Worm (Caenorhabditis elegans) whole organism, L2 larva: Measurements from ENCODE around the gene C27D6.1.
"Not testable (repeated sequence)": the region's sequence is repeated elsewhere in the genome, so short reads cannot be mapped to it uniquely, and the experiment has no call there.

Experiments
- F13H6.1 ChIP-seq: sonication (generic microtip); optimal IDR thresholded peaks from 2 replicates; lab custom pipeline; 2016; ENCODE audit warnings: missing genetic modification characterization, missing compliant biosample characterization
- R02D3.7 ChIP-seq: fragments of 150-350 bp; optimal IDR thresholded peaks from 2 replicates; lab custom pipeline; 2014; ENCODE audit warnings: missing biosample characterization, missing genetic modification characterization
- Y55F3AM.14 ChIP-seq: fragments of 200-800 bp; sonication (Bioruptor generic); optimal IDR thresholded peaks from 2 replicates; lab custom pipeline; 2018; ENCODE audit warnings: mild to moderate bottlenecking, missing genetic modification characterization, missing compliant biosample characterization
- ZK546.5 ChIP-seq: sonication (generic microtip); optimal IDR thresholded peaks from 2 replicates; lab custom pipeline; 2017; ENCODE audit warnings: missing biosample characterization, missing genetic modification characterization
- alr-1 ChIP-seq: fragments of 150-350 bp; optimal IDR thresholded peaks from 2 replicates; lab custom pipeline; 2014; ENCODE audit warnings: missing biosample characterization, missing genetic modification characterization
- aly-2 ChIP-seq: fragments of 150-350 bp; optimal IDR thresholded peaks from 2 replicates; lab custom pipeline; 2014; ENCODE audit warnings: missing biosample characterization, missing genetic modification characterization
- ama-1 ChIP-seq: fragments of 150-350 bp; optimal IDR thresholded peaks from 2 replicates; lab custom pipeline; 2018; ENCODE audit warnings: inconsistent platforms
- blmp-1 ChIP-seq: sonication (generic microtip); optimal IDR thresholded peaks from 2 replicates; lab custom pipeline; 2017; ENCODE audit warnings: missing genetic modification characterization, mild to moderate bottlenecking, missing compliant biosample characterization, antibody characterized with exemption, moderate library complexity; ENCODE audit not compliant: insufficient read depth
- ceh-16 ChIP-seq: fragments of 150-350 bp; optimal IDR thresholded peaks from 2 replicates; lab custom pipeline; 2014; ENCODE audit warnings: missing biosample characterization, missing genetic modification characterization
- ceh-82 ChIP-seq: fragments of 150-350 bp; optimal IDR thresholded peaks from 2 replicates; lab custom pipeline; 2014; ENCODE audit warnings: missing biosample characterization, missing genetic modification characterization
- crh-2 ChIP-seq: sonication (generic microtip); optimal IDR thresholded peaks from 2 replicates; lab custom pipeline; 2017; ENCODE audit warnings: missing biosample characterization, missing genetic modification characterization
- elt-1 ChIP-seq: fragments of 150-350 bp; optimal IDR thresholded peaks from 2 replicates; lab custom pipeline; 2014; ENCODE audit warnings: missing biosample characterization, missing genetic modification characterization
- fos-1 ChIP-seq: fragments of 150-350 bp; optimal IDR thresholded peaks from 2 replicates; lab custom pipeline; 2014; ENCODE audit warnings: missing biosample characterization, missing genetic modification characterization
- gmeb-1 ChIP-seq: fragments of 150-350 bp; optimal IDR thresholded peaks from 2 replicates; lab custom pipeline; 2014; ENCODE audit warnings: missing biosample characterization, missing genetic modification characterization
- lin-13 ChIP-seq: fragments of 150-350 bp; optimal IDR thresholded peaks from 2 replicates; lab custom pipeline; 2014; ENCODE audit warnings: missing biosample characterization, missing genetic modification reagents, missing genetic modification characterization
- lin-39 ChIP-seq: fragments of 150-350 bp; optimal IDR thresholded peaks from 2 replicates; lab custom pipeline; 2014; ENCODE audit warnings: missing biosample characterization, missing genetic modification reagents, missing genetic modification characterization
- mab-5 ChIP-seq: fragments of 150-350 bp; optimal IDR thresholded peaks from 2 replicates; lab custom pipeline; 2014; ENCODE audit warnings: missing biosample characterization, missing genetic modification characterization
- mbf-1 ChIP-seq: sonication (generic microtip); optimal IDR thresholded peaks from 2 replicates; lab custom pipeline; 2017; ENCODE audit warnings: missing biosample characterization, missing genetic modification characterization
- mdl-1 ChIP-seq, 2 experiments: fragments of 150-350 bp in 1 of 2; sonication (generic microtip) in 1 of 2; optimal IDR thresholded peaks; 2 replicates each; lab custom pipeline; 2017; ENCODE audit warnings: missing biosample characterization in 2 of 2, missing genetic modification characterization in 2 of 2
- nhr-10 ChIP-seq: sonication (generic microtip); optimal IDR thresholded peaks from 2 replicates; lab custom pipeline; 2017; ENCODE audit warnings: missing biosample characterization, missing genetic modification characterization
- nhr-12 ChIP-seq: fragments of 150-350 bp; optimal IDR thresholded peaks from 2 replicates; lab custom pipeline; 2014; ENCODE audit warnings: missing biosample characterization, missing genetic modification characterization
- nhr-129 ChIP-seq: fragments of 150-350 bp; optimal IDR thresholded peaks from 2 replicates; lab custom pipeline; 2014; ENCODE audit warnings: missing biosample characterization, missing genetic modification characterization
- nhr-21 ChIP-seq: fragments of 150-350 bp; optimal IDR thresholded peaks from 2 replicates; lab custom pipeline; 2014; ENCODE audit warnings: missing biosample characterization, missing genetic modification characterization
- nhr-237 ChIP-seq: fragments of 150-350 bp; optimal IDR thresholded peaks from 2 replicates; lab custom pipeline; 2014; ENCODE audit warnings: missing biosample characterization, missing genetic modification characterization
- nhr-25 ChIP-seq: fragments of 150-350 bp; sonication (generic microtip); optimal IDR thresholded peaks from 3 replicates; lab custom pipeline; 2014; ENCODE audit warnings: missing biosample characterization, missing genetic modification characterization
- nhr-6 ChIP-seq: fragments of 150-350 bp; optimal IDR thresholded peaks from 2 replicates; lab custom pipeline; 2014; ENCODE audit warnings: missing biosample characterization, missing genetic modification characterization
- peb-1 ChIP-seq: fragments of 150-350 bp; optimal IDR thresholded peaks from 2 replicates; lab custom pipeline; 2014; ENCODE audit warnings: missing biosample characterization, missing genetic modification characterization
- sem-4 ChIP-seq: fragments of 150-350 bp; optimal IDR thresholded peaks from 2 replicates; lab custom pipeline; 2014; ENCODE audit warnings: missing biosample characterization, missing genetic modification reagents, missing genetic modification characterization
- skn-1 ChIP-seq: sonication (generic microtip); optimal IDR thresholded peaks from 2 replicates; lab custom pipeline; 2017; ENCODE audit warnings: missing biosample characterization, missing genetic modification characterization
- sma-3 ChIP-seq: sonication (generic microtip); optimal IDR thresholded peaks from 2 replicates; lab custom pipeline; 2016; ENCODE audit warnings: missing genetic modification reagents, missing genetic modification characterization, missing compliant biosample characterization
- sma-9 ChIP-seq, 2 experiments: fragments of 150-350 bp in 1 of 2; sonication (generic microtip) in 1 of 2; optimal IDR thresholded peaks; 2 replicates each; lab custom pipeline; 2014 to 2016; ENCODE audit warnings: missing genetic modification characterization in 2 of 2, mild to moderate bottlenecking in 1 of 2, missing biosample characterization in 1 of 2, missing compliant biosample characterization in 1 of 2, missing genetic modification reagents in 1 of 2, moderate library complexity in 1 of 2
- unc-39 ChIP-seq: fragments of 150-350 bp; optimal IDR thresholded peaks from 2 replicates; lab custom pipeline; 2014; ENCODE audit warnings: missing biosample characterization, missing genetic modification characterization
- unc-62 ChIP-seq: fragments of 150-350 bp; optimal IDR thresholded peaks from 2 replicates; lab custom pipeline; 2014; ENCODE audit warnings: missing biosample characterization, missing genetic modification reagents, missing genetic modification characterization
- zag-1 ChIP-seq: fragments of 150-350 bp; optimal IDR thresholded peaks from 2 replicates; lab custom pipeline; 2014; ENCODE audit warnings: missing biosample characterization, missing genetic modification characterization
- ztf-11 ChIP-seq: sonication (generic microtip); optimal IDR thresholded peaks from 2 replicates; lab custom pipeline; 2017; ENCODE audit warnings: missing biosample characterization, missing genetic modification characterization
- ztf-4 ChIP-seq: fragments of 150-350 bp; optimal IDR thresholded peaks from 2 replicates; lab custom pipeline; 2014; ENCODE audit warnings: missing biosample characterization, missing genetic modification characterization

Gene C27D6.1

DNA sequence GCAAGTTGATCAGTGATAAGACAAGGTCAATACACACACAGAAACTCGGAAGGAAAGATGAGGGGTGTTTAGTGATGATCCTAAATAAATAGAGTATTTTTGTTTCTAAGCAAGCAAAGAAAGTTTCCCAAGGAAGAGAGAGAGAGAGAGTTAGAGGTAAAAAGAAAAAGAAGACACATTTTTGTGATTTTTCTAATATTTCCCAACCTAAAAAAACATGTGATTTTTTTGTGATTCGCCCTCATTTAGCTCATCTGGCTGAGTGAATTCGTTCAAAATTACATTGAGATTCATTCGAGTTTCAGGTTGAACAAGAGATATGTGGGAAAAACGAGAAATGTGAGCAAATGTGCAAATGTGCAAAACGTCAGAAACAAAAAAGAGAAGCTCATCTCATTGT is 21.7 kb upstream of the C27D6.1 start, which contains the start of gene srb-16:
Gene srb-16 (minus strand): TSS at position 101 of the 400 bp plus-strand sequence.
- TF ChIP-seq mdl-1 (tag; optimal IDR thresholded peaks at IDR 0.05; lab: Kevin White, UChicago) (no peak), Y55F3AM.14 (GFP tag; lab: Kevin White, UChicago) (no peak), zag-1 (tag; lab: Kevin White, UChicago) (no peak), unc-62 (GFP tag; lab: Kevin White, UChicago) (no peak), blmp-1 (tag; lab: Kevin White, UChicago) (no peak)
- TF ChIP-seq, all 48 proteins: peak for 0

DNA sequence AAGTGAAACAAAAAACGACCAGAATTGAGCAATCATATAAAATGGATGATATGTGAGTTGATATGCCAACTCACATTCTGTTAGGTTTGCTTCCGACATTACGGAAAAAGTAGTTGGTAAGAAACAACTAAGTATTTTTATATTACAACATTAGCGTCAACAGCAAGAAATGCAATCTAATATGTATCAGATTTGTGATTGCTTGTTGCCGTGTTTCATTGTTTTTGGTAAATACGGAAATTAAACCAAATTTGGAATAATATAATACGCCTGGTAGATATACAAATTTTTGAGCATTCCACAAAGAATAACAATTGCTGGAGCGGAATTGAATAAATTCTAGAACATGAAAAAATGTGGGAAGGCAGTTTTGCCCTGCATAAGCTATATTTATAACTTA is 18.0 kb upstream of the C27D6.1 start, which contains the start of gene srb-12:
Gene srb-12 (minus strand): TSS at position 101 of the 400 bp plus-strand sequence.
- no peak for TF ChIP-seq skn-1
- no peak for TF ChIP-seq zag-1 (tag; lab: Kevin White, UChicago)

DNA sequence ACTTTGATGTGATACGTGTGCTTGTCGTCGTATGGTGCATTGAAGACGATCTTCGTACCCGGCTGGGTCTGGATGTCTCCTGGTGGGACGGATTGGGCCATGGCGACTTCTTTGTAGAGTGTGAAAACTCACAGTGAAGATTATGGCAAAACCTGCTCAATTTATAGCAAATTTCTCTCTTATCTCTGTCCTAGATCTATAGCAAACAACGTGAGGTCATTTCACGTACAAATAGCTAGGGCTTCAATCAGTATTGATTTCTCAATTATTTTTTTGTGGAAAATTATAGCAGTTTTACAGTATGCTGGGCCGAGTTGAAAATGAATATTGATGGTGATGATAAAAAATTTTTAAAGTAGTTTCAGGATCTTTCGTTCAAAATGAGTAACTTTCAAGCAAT is 15.6 kb upstream of the C27D6.1 start, which contains the start of gene msp-45:
Gene msp-45 (minus strand): TSS at position 101 of the 400 bp plus-strand sequence.
- TF ChIP-seq elt-1 (tag; lab: Kevin White, UChicago) (no peak), nhr-25 (no peak), aly-2 (no peak), ceh-16 (tag; lab: Kevin White, UChicago) (no peak), ztf-11 (tag; lab: Kevin White, UChicago) (no peak), peb-1 (no peak), fos-1 (tag; lab: Kevin White, UChicago) (no peak), blmp-1 (tag; lab: Kevin White, UChicago) (no peak), ama-1 (lab: Kevin White, UChicago) (no peak), ztf-4 (no peak), nhr-129 (tag; lab: Kevin White, UChicago) (no peak), nhr-237 (no peak), nhr-10 (tag; lab: Kevin White, UChicago) (no peak)

DNA sequence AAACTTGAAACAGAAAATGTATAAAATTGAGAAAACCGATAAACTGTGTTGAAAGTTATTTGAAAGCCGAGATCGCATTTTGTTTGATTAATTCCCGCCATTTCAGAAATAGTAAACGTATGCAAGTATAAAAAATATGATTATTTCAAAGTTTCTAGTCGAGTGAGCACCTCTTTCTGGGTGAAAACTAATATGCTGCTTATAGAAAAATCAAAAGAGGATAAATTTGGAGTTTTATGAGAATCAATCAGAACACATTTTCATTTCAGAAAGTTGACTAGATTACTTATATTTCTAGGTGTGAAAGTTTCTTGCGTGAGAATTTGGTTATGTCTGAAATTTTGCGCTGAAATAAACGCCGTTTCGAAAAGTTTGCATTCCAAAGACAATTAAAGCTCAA is 15.0 kb upstream of the C27D6.1 start, which contains the start of gene srb-13:
Gene srb-13 (minus strand): TSS at position 101 of the 400 bp plus-strand sequence.
- TF ChIP-seq ama-1 (lab: Kevin White, UChicago) (no peak), unc-62 (GFP tag; lab: Kevin White, UChicago) (no peak), blmp-1 (tag; lab: Kevin White, UChicago) (no peak), aly-2 (no peak), mbf-1 (tag; lab: Kevin White, UChicago) (no peak), zag-1 (tag; lab: Kevin White, UChicago) (no peak), ztf-4 (no peak), peb-1 (no peak), ceh-82 (tag; lab: Kevin White, UChicago) (no peak), alr-1 (tag; lab: Kevin White, UChicago) (no peak), nhr-10 (tag; lab: Kevin White, UChicago) (no peak), Y55F3AM.14 (GFP tag; lab: Kevin White, UChicago) (no peak)

DNA sequence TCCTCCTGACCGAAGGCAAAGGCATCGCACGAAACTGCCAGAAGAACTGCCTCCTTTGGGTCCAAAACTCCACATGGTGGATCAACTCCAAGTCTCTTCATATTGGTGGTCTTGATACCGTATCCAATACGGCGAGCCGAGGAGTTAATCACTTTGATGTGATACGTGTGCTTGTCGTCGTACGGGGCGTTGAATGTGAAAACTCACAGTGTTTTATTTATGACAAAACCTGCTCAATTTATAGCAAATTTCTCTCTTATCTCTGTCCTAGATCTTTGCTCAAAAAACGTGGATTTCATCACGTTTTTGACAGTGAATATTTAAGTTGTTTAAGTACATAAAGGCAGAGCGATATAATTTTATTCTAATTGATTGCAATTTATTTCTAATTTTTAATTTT is 13.8 kb upstream of the C27D6.1 start, which contains the start of gene F58A6.9:
Gene F58A6.9 (minus strand): TSS at position 101 of the 400 bp plus-strand sequence.
- not testable (repeated sequence) for TF ChIP-seq sem-4; F13H6.1 (tag; lab: Kevin White, UChicago); lin-13

DNA sequence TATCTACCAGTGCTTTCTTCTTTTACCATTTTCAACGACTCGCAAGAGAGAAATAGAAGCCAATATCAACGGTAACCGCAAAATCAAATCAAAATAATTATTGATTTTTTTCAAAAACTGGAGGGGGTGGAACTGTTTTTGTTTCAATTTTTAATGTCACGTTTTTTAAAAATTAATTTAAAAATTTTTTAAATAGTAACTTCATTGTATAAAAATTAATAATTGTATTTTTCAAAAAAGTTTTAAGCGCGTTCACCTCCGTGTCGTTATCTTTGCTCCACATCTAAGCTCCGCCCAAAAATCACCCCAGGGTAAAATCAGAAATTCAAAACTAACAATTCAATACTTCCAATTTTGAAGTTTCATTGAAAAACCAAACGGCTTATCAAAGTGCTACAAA is 11.4 kb upstream of the C27D6.1 start, which contains the start of gene C27D6.11:
Gene C27D6.11 (minus strand): TSS at position 101 of the 400 bp plus-strand sequence.
- TF ChIP-seq ZK546.5 (tag; lab: Kevin White, UChicago) = no peak

DNA sequence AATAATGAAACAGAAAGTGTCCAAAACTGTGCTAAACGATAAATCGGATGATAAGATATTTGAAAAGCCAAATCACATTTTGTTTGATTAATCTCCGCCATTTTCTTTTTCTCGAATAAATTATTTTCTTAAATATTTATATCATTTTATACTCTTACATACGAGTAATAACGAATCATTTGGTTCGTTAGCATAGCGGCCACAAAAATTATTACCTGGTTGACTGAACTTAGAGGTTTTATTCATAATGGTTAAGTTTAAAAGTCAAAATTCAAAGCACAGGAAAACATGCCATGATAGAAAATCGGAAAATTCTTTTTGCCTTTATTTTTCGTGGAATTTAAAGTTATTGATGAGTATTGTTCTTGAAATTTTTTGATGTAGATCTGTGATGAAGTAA is 9.3 kb upstream of the C27D6.1 start, which contains the start of gene srb-5:
Gene srb-5 (minus strand): TSS at position 101 of the 400 bp plus-strand sequence.
- no peak for TF ChIP-seq sem-4
- no peak for TF ChIP-seq nhr-6 (tag; lab: Kevin White, UChicago)
- TF ChIP-seq mbf-1 (tag; lab: Kevin White, UChicago) = no peak
- TF ChIP-seq crh-2 (tag; lab: Kevin White, UChicago) = no peak
- TF ChIP-seq ama-1 (lab: Kevin White, UChicago) = no peak
- no peak for TF ChIP-seq mab-5 (tag; lab: Kevin White, UChicago)
- no peak for TF ChIP-seq lin-13
- no peak for TF ChIP-seq R02D3.7 (tag; lab: Kevin White, UChicago)
- no peak for TF ChIP-seq sma-9 (GFP tag; optimal IDR thresholded peaks at IDR 0.05; lab: Kevin White, UChicago)
- no peak for TF ChIP-seq sma-9 (tag; optimal IDR thresholded peaks at IDR 0.05; lab: Kevin White, UChicago)
- TF ChIP-seq nhr-12 (tag; lab: Kevin White, UChicago) = no peak
- TF ChIP-seq lin-39 (tag; lab: Kevin White, UChicago) = no peak
- TF ChIP-seq unc-39 (tag; lab: Kevin White, UChicago) = no peak
- TF ChIP-seq nhr-21 = no peak
- TF ChIP-seq ceh-16 (tag; lab: Kevin White, UChicago) = no peak
- TF ChIP-seq gmeb-1 (tag; lab: Kevin White, UChicago) = no peak
- no peak for TF ChIP-seq sma-3 (GFP tag; lab: Kevin White, UChicago)
